Fruit fly (Drosophila melanogaster) whole organism, embryonic: ENCODE measurements around the gene CG17154.

Experiments used
- Adf1 ChIP-seq: fragments of 200-800 bp; sonication (Bioruptor generic); IDR thresholded peaks from 2 replicates; pipeline ENCODE4 v1.3.6; 2022; ENCODE audit warnings: missing biosample characterization, missing genetic modification characterization
- CG11093 ChIP-seq: fragments of 200-800 bp; sonication (Bioruptor generic); IDR thresholded peaks from 3 replicates; pipeline ENCODE4 v1.3.6; 2022; ENCODE audit warnings: missing biosample characterization, missing genetic modification characterization
- CG12236 ChIP-seq: fragments of 200-800 bp; sonication (Bioruptor generic); optimal IDR thresholded peaks from 2 replicates; lab custom pipeline; 2016; ENCODE audit warnings: missing biosample characterization, missing genetic modification characterization
- CG13296 ChIP-seq: fragments of 200-800 bp; sonication (Bioruptor generic); optimal IDR thresholded peaks from 3 replicates; lab custom pipeline; 2018; ENCODE audit warnings: missing biosample characterization, mild to moderate bottlenecking, missing genetic modification characterization
- CG16779 ChIP-seq: fragments of 200-800 bp; sonication (Bioruptor generic); IDR thresholded peaks from 2 replicates; pipeline ENCODE4 v1.3.6; 2022; ENCODE audit warnings: missing biosample characterization, missing genetic modification characterization
- CG17186 ChIP-seq: fragments of 200-800 bp; sonication (Bioruptor generic); optimal IDR thresholded peaks from 3 replicates; lab custom pipeline; 2017; ENCODE audit warnings: missing biosample characterization, missing genetic modification reagents, missing genetic modification characterization
- CG3407 ChIP-seq: fragments of 200-800 bp; sonication (Bioruptor generic); optimal IDR thresholded peaks from 2 replicates; lab custom pipeline; 2018; ENCODE audit warnings: missing biosample characterization, mild to moderate bottlenecking, missing genetic modification characterization
- CG3726 ChIP-seq: fragments of 200-800 bp; sonication (Bioruptor generic); IDR thresholded peaks from 3 replicates; pipeline ENCODE4, ENCODE4 v1.3.6; 2022; ENCODE audit warnings: missing biosample characterization, missing genetic modification characterization
- CG4282 ChIP-seq: fragments of 200-800 bp; sonication (Bioruptor generic); optimal IDR thresholded peaks from 2 replicates; lab custom pipeline; 2016; ENCODE audit warnings: missing biosample characterization, missing genetic modification characterization
- CG6175 ChIP-seq: fragments of 200-800 bp; sonication (Bioruptor generic); IDR thresholded peaks from 3 replicates; pipeline ENCODE4 v1.3.6; 2022; ENCODE audit warnings: missing biosample characterization, missing genetic modification characterization
- CG6654 ChIP-seq: fragments of 200-800 bp; sonication (Bioruptor generic); optimal IDR thresholded peaks from 2 replicates; lab custom pipeline; 2017; ENCODE audit warnings: missing biosample characterization, mild to moderate bottlenecking, missing genetic modification characterization
- CG7745 ChIP-seq: fragments of 200-800 bp; sonication (Bioruptor generic); optimal IDR thresholded peaks from 2 replicates; lab custom pipeline; 2018; ENCODE audit warnings: missing biosample characterization, mild to moderate bottlenecking, missing genetic modification characterization, moderate library complexity
- CG7928 ChIP-seq: fragments of 200-800 bp; sonication (Bioruptor generic); optimal IDR thresholded peaks from 2 replicates; lab custom pipeline; 2017; ENCODE audit warnings: missing biosample characterization, mild to moderate bottlenecking, missing genetic modification characterization
- CG8290 ChIP-seq, 3 experiments: fragments of 200-800 bp; sonication (Bioruptor generic); optimal IDR thresholded peaks; 2 replicates each; lab custom pipeline; 2016 to 2019; ENCODE audit warnings: missing biosample characterization in 3 of 3, missing genetic modification characterization in 3 of 3, mild to moderate bottlenecking in 2 of 3, moderate library complexity in 1 of 3
- CG9215 ChIP-seq: fragments of 200-800 bp; sonication (Bioruptor generic); IDR thresholded peaks from 2 replicates; pipeline ENCODE4 v1.3.6; 2022; ENCODE audit warnings: missing biosample characterization, missing genetic modification characterization
- Camta ChIP-seq: fragments of 200-800 bp; sonication (Bioruptor generic); optimal IDR thresholded peaks from 2 replicates; lab custom pipeline; 2016; ENCODE audit warnings: missing biosample characterization, missing genetic modification characterization
- D19B ChIP-seq: fragments of 200-800 bp; sonication (Bioruptor generic); optimal IDR thresholded peaks from 2 replicates; lab custom pipeline; 2017; ENCODE audit warnings: missing biosample characterization, mild to moderate bottlenecking, missing genetic modification characterization
- Dip2 ChIP-seq: fragments of 200-800 bp; sonication (Bioruptor generic); IDR thresholded peaks from 2 replicates; pipeline ENCODE4 v1.3.6; 2022; ENCODE audit warnings: missing biosample characterization, missing genetic modification characterization
- Doc2 ChIP-seq: fragments of 200-800 bp; sonication (Bioruptor generic); IDR thresholded peaks from 2 replicates; pipeline ENCODE4 v1.3.6; 2022; ENCODE audit warnings: missing biosample characterization, missing genetic modification characterization
- Dref ChIP-seq: fragments of 200-800 bp; sonication (Bioruptor generic); IDR thresholded peaks from 2 replicates; pipeline ENCODE4 v1.3.6; 2022; ENCODE audit warnings: missing biosample characterization, missing genetic modification characterization
- HHEX ChIP-seq: fragments of 200-800 bp; sonication (Bioruptor generic); optimal IDR thresholded peaks from 3 replicates; lab custom pipeline; 2017; ENCODE audit warnings: missing biosample characterization, mild to moderate bottlenecking, missing genetic modification characterization, missing genetic modification reagents
- HLH4C ChIP-seq: fragments of 200-800 bp; sonication (Bioruptor generic); IDR thresholded peaks from 3 replicates; pipeline ENCODE4 v1.3.6; 2022; ENCODE audit warnings: missing biosample characterization, missing genetic modification characterization; ENCODE audit not compliant: partially characterized antibody
- Hmx ChIP-seq: fragments of 200-800 bp; sonication (Bioruptor generic); optimal IDR thresholded peaks from 2 replicates; lab custom pipeline; 2016; ENCODE audit warnings: missing biosample characterization, missing genetic modification characterization
- Hr51 ChIP-seq, 2 experiments: fragments of 200-800 bp; sonication (Bioruptor generic); optimal IDR thresholded peaks; 2 replicates in 1 of 2; 3 replicates in 1 of 2; lab custom pipeline; 2016 to 2018; ENCODE audit warnings: missing biosample characterization in 2 of 2, missing genetic modification characterization in 2 of 2, mild to moderate bottlenecking in 1 of 2, moderate library complexity in 1 of 2
- Jarid2 ChIP-seq: fragments of 200-800 bp; sonication (Bioruptor generic); optimal IDR thresholded peaks from 3 replicates; lab custom pipeline; 2017; ENCODE audit warnings: mild to moderate bottlenecking, missing biosample characterization, missing genetic modification reagents, missing genetic modification characterization
- Mes4 ChIP-seq: fragments of 200-800 bp; sonication (Bioruptor generic); optimal IDR thresholded peaks from 2 replicates; lab custom pipeline; 2016; ENCODE audit warnings: missing biosample characterization, missing genetic modification characterization
- Nf-YB ChIP-seq: fragments of 200-800 bp; sonication (Bioruptor generic); optimal IDR thresholded peaks from 3 replicates; lab custom pipeline; 2019; ENCODE audit warnings: missing biosample characterization, mild to moderate bottlenecking, missing genetic modification characterization, moderate library complexity
- Oaz ChIP-seq: fragments of 200-800 bp; sonication (Bioruptor generic); IDR thresholded peaks from 2 replicates; pipeline ENCODE4 v1.3.6; 2022; ENCODE audit warnings: missing biosample characterization, missing genetic modification characterization
- PHDP ChIP-seq: fragments of 200-800 bp; sonication (Bioruptor generic); optimal IDR thresholded peaks from 3 replicates; lab custom pipeline; 2018; ENCODE audit warnings: missing biosample characterization, mild to moderate bottlenecking, missing genetic modification characterization, moderate library complexity
- aop ChIP-seq: fragments of 200-800 bp; sonication (Bioruptor generic); IDR thresholded peaks from 2 replicates; pipeline ENCODE4 v1.3.6; 2022; ENCODE audit warnings: missing biosample characterization, missing genetic modification characterization
- ash1 ChIP-seq: fragments of 200-800 bp; sonication (Bioruptor generic); optimal IDR thresholded peaks from 2 replicates; lab custom pipeline; 2018; ENCODE audit warnings: missing biosample characterization, mild to moderate bottlenecking, missing genetic modification characterization
- esg ChIP-seq: fragments of 200-800 bp; sonication (Bioruptor generic); conservative IDR thresholded peaks from 2 replicates; pipeline ENCODE4 v1.3.6; 2022; ENCODE audit warnings: missing biosample characterization, missing genetic modification characterization
- ewg ChIP-seq: fragments of 200-800 bp; sonication (Bioruptor generic); optimal IDR thresholded peaks from 3 replicates; lab custom pipeline; 2017; ENCODE audit warnings: mild to moderate bottlenecking, missing biosample characterization, missing genetic modification reagents, missing genetic modification characterization
- exex ChIP-seq: fragments of 200-800 bp; sonication (Bioruptor generic); optimal IDR thresholded peaks from 4 replicates; lab custom pipeline; 2018; ENCODE audit warnings: missing biosample characterization, mild to moderate bottlenecking, missing genetic modification characterization, moderate library complexity
- h ChIP-seq: fragments of >200 bp; optimal IDR thresholded peaks from 2 replicates; lab custom pipeline; 2017
- hth ChIP-seq: fragments of >200 bp; optimal IDR thresholded peaks from 2 replicates; lab custom pipeline; 2017; ENCODE audit warnings: inconsistent platforms
- ind ChIP-seq: fragments of 200-800 bp; sonication (Bioruptor generic); optimal IDR thresholded peaks from 3 replicates; lab custom pipeline; 2016; ENCODE audit warnings: missing biosample characterization, missing genetic modification characterization
- insv ChIP-seq, 2 experiments: fragments of 200-800 bp; sonication (Bioruptor generic); optimal IDR thresholded peaks; 3 replicates each; lab custom pipeline; 2016 to 2018; ENCODE audit warnings: missing biosample characterization in 2 of 2, missing genetic modification characterization in 2 of 2
- jing ChIP-seq: fragments of 200-800 bp; sonication (Bioruptor generic); optimal IDR thresholded peaks from 2 replicates; lab custom pipeline; 2018; ENCODE audit warnings: missing biosample characterization, mild to moderate bottlenecking, missing genetic modification characterization
- nmo ChIP-seq: fragments of 200-800 bp; sonication (Bioruptor generic); optimal IDR thresholded peaks from 2 replicates; lab custom pipeline; 2018; ENCODE audit warnings: missing biosample characterization, mild to moderate bottlenecking, missing genetic modification characterization, moderate library complexity
- sens-2 ChIP-seq: fragments of 200-800 bp; sonication (Bioruptor generic); IDR thresholded peaks from 2 replicates; pipeline ENCODE4 v1.3.6; 2022; ENCODE audit warnings: missing biosample characterization, missing genetic modification characterization
- sisA ChIP-seq: fragments of 200-800 bp; sonication (Bioruptor generic); IDR thresholded peaks from 2 replicates; pipeline ENCODE4 v1.3.6; 2022; ENCODE audit warnings: missing biosample characterization, missing genetic modification characterization
- sna ChIP-seq: fragments of 200-800 bp; sonication (Bioruptor generic); IDR thresholded peaks from 2 replicates; pipeline ENCODE4 v1.3.6; 2022; ENCODE audit warnings: missing biosample characterization, missing genetic modification characterization; ENCODE audit not compliant: partially characterized antibody
- tap ChIP-seq: fragments of 200-800 bp; optimal IDR thresholded peaks from 3 replicates; lab custom pipeline; 2019; ENCODE audit warnings: missing biosample characterization, mild to moderate bottlenecking, missing genetic modification characterization, moderate library complexity
- tgo ChIP-seq: fragments of 200-800 bp; sonication (Bioruptor generic); IDR thresholded peaks from 3 replicates; pipeline ENCODE4 v1.3.6; 2022; ENCODE audit warnings: missing biosample characterization, missing genetic modification characterization
- tio ChIP-seq: fragments of 200-800 bp; sonication (Bioruptor generic); optimal IDR thresholded peaks from 2 replicates; lab custom pipeline; 2017; ENCODE audit warnings: missing biosample characterization, missing genetic modification characterization, inconsistent platforms
- twi ChIP-seq: fragments of 200-800 bp; optimal IDR thresholded peaks from 2 replicates; lab custom pipeline; 2019; ENCODE audit warnings: missing biosample characterization, mild to moderate bottlenecking, missing genetic modification characterization, moderate library complexity
- vnd ChIP-seq: fragments of 200-800 bp; sonication (Bioruptor generic); IDR thresholded peaks from 3 replicates; pipeline ENCODE4 v1.3.6; 2022; ENCODE audit warnings: missing biosample characterization, missing genetic modification characterization; ENCODE audit not compliant: partially characterized antibody

The CG17154 gene

DNA sequence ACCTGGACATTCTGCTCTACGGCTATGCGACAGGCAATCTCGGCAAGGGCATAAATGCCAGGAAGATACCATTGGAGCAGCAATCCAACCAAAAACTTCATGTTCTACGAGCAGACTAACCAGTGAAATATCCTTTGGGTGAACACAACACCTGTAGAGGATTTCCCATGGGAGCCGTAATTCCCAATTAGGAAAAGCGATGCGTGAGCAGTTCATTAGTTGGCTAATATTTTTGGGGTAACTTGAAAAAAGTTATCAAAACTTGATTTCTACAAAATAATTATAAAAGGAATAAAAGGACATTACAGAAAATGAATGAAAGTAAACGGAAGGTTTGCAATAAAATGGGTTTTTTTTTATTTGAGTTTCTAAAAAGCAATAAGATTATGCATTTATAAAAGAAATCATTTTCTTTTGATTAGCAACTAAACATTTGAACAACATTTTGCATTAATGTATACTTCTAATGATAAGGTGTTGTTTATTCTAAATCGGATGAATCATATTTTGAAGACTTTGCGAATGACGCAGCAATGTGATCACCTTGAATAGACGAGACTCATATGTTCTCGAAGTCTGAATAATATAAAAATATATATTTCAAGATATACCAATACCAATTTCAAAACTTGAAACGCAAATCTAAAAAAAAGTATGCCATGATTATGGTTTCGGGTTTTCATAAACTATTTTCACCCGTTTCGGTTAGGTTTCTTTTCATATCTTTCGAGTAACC lies 39.0 kb downstream of the CG17154 start, which contains the start of the genes Ir68b and CG34241:
Ir68b (minus strand) TSS at position 101 of the 736 bp plus-strand sequence.
CG34241 (plus strand) TSS at position 686 of the 736 bp plus-strand sequence.
- no peak for TF ChIP-seq CG4282 (GFP tag; lab: Kevin White, UChicago)
- TF ChIP-seq Nf-YB = no peak
- TF ChIP-seq Camta = no peak
- TF ChIP-seq vnd (GFP tag; lab: Robert Waterston, UW) = no peak
- no peak for TF ChIP-seq tio (GFP tag; lab: Kevin White, UChicago)
- TF ChIP-seq CG8290 (GFP tag; optimal IDR thresholded peaks at IDR 0.05; lab: Kevin White, UChicago) = no peak
- TF ChIP-seq CG8290 (tag; optimal IDR thresholded peaks at IDR 0.05; lab: Kevin White, UChicago) = no peak
- no peak for TF ChIP-seq Jarid2 (GFP tag; lab: Kevin White, UChicago)
- TF ChIP-seq HLH4C (GFP tag; lab: Robert Waterston, UW) = no peak
- no peak for TF ChIP-seq D19B
- no peak for TF ChIP-seq Hmx
- TF ChIP-seq Doc2 (GFP tag; lab: Robert Waterston, UW) = no peak
- no peak for TF ChIP-seq CG9215 (GFP tag; lab: Robert Waterston, UW)
- TF ChIP-seq HHEX (GFP tag; lab: Kevin White, UChicago) = no peak
- no peak for TF ChIP-seq ash1 (GFP tag; lab: Kevin White, UChicago)
- no peak for TF ChIP-seq tgo
- no peak for TF ChIP-seq hth (lab: Kevin White, UChicago)
- no peak for TF ChIP-seq aop (GFP tag; lab: Robert Waterston, UW)
- no peak for TF ChIP-seq jing (GFP tag; lab: Kevin White, UChicago)
- TF ChIP-seq CG11093 (GFP tag; lab: Robert Waterston, UW) = no peak

DNA sequence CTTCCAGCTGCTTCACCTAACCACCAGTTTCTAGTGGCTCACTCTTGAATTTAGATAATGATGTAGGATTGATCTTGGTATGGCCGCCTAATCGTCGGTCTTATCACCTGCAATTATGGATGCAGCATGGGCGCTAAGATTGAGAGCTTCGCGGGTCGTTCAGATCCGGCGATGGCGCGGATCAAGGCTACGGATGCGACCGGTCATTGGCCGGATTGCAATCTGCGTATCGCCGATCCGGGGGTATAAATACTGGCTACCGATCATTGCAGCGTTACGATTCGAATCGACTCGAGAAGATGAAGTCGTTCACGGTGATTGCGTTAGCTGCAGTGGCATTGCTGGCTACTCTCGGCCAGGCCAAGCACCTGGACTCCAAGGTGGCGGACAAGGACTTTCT lies 40.7 kb downstream of the CG17154 start, which contains the start of gene Lsp2:
Lsp2 (plus strand) TSS at position 283 of the 400 bp plus-strand sequence.
- TF ChIP-seq Dip2 (no peak), Nf-YB (no peak), insv (GFP tag; optimal IDR thresholded peaks at IDR 0.05; lab: Kevin White, UChicago) (no peak), PHDP (tag; lab: Kevin White, UChicago) (no peak), CG7745 (tag; lab: Kevin White, UChicago) (no peak), sens-2 (no peak), sisA (GFP tag; lab: Robert Waterston, UW) (no peak), CG3726 (GFP tag; lab: Robert Waterston, UW) (no peak), Mes4 (GFP tag; lab: Kevin White, UChicago) (no peak), nmo (GFP tag; lab: Kevin White, UChicago) (no peak), Adf1 (GFP tag; lab: Robert Waterston, UW) (no peak)
- TF ChIP-seq, all 482 proteins: peak for 0

DNA sequence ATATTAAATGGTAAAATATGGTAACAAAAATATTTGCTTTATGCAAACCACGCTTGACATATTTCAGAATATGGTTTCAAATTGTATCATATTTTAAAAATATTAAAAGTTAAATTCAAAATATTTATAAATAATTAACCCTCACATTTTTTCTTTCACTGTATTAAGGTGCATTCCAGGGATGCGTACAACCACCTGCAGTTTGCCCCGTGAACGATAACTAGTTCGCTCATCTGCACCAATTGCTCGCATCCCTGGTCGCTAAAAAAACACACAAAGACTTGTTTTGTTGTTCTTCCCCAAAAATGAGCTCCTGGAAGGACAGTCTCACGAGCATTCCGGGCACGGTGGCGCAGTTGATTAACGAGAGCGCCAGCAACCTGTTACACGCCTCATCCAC lies 43.5 kb downstream of the CG17154 start, which contains the start of gene DEF8:
DEF8 (plus strand) TSS at position 229 of the 400 bp plus-strand sequence.
- TF ChIP-seq CG17186 (GFP tag; lab: Kevin White, UChicago) = peak; percentile 82
- TF ChIP-seq CG6654 (GFP tag; lab: Kevin White, UChicago) = peak; percentile 11
- TF ChIP-seq CG13296 (GFP tag; lab: Kevin White, UChicago) = peak; percentile 88
- no peak for TF ChIP-seq exex (tag; lab: Kevin White, UChicago)
- TF ChIP-seq tap (tag; lab: Kevin White, UChicago) = peak; percentile 90
- peak; percentile 97 for TF ChIP-seq CG7928 (GFP tag; lab: Kevin White, UChicago)
- peak; percentile 79 for TF ChIP-seq ind (GFP tag; lab: Kevin White, UChicago)
- TF ChIP-seq CG16779 (GFP tag; lab: Robert Waterston, UW) = no peak
- no peak for TF ChIP-seq h (lab: Kevin White, UChicago)
- peak; percentile 64 for TF ChIP-seq ewg (GFP tag; lab: Kevin White, UChicago)
- TF ChIP-seq Oaz (GFP tag; lab: Robert Waterston, UW) = peak; percentile 66
- no peak for TF ChIP-seq sna
- TF ChIP-seq CG3407 (GFP tag; lab: Kevin White, UChicago) = peak; percentile 38
- TF ChIP-seq CG6175 (GFP tag; lab: Robert Waterston, UW) = no peak
- no peak for TF ChIP-seq CG12236 (GFP tag; lab: Kevin White, UChicago)
- peak; percentile 78 for TF ChIP-seq esg
- TF ChIP-seq twi (tag; lab: Kevin White, UChicago) = peak; percentile 81
- peak; percentile 55 for TF ChIP-seq Dref
- TF ChIP-seq Hr51 (GFP tag; optimal IDR thresholded peaks at IDR 0.05; lab: Kevin White, UChicago) = peak; percentile 45 to 95
